Worm (Caenorhabditis elegans) whole organism, dauer: ENCODE results near the gene lab-2.

ENCODE experiments used
- unc-62 ChIP-seq: sonication (generic microtip); optimal IDR thresholded peaks from 2 replicates; lab custom pipeline; 2017; ENCODE audit warnings: missing biosample characterization, missing genetic modification reagents, missing genetic modification characterization

The lab-2 gene

ce11 chrIII:7287503-7287902 is 41.9 kb downstream of the lab-2 start, which contains the start of gene ykt-6:
Gene ykt-6, minus strand, starts transcription at chrIII:7287603.
- no peak for TF ChIP-seq unc-62 (GFP tag; lab: Kevin White, UChicago)

ce11 chrIII:7285783-7286182 is 43.6 kb downstream of the lab-2 start, which contains the start of gene pho-5:
Gene pho-5, minus strand, starts transcription at chrIII:7285883.
- no peak for TF ChIP-seq unc-62 (GFP tag; lab: Kevin White, UChicago)

- no peak for TF ChIP-seq unc-62 (GFP tag; lab: Kevin White, UChicago)
Measured at ce11 chrIII:7281179-7281578, 48.2 kb downstream of the lab-2 start, which contains the start of gene B0361.3. Gene B0361.3, plus strand, starts transcription at chrIII:7281462.

- TF ChIP-seq unc-62 (GFP tag; lab: Kevin White, UChicago), result no peak
Measured at ce11 chrIII:7278491-7278890, 50.9 kb downstream of the lab-2 start.

- TF ChIP-seq unc-62 (GFP tag; lab: Kevin White, UChicago), result no peak
Measured at ce11 chrIII:7277228-7277627, 52.2 kb downstream of the lab-2 start, which contains the start of the genes spot-1 and B0361.11. Gene spot-1, minus strand, starts transcription at chrIII:7277274. Gene B0361.11, plus strand, starts transcription at chrIII:7277599.

ce11 chrIII:7275296-7275695 is 54.1 kb downstream of the lab-2 start, which contains the start of gene psd-1:
Gene psd-1, minus strand, starts transcription at chrIII:7275396.
- TF ChIP-seq unc-62 (GFP tag; lab: Kevin White, UChicago), result no peak
